Fruit fly (Drosophila melanogaster): Measurements from ENCODE around the gene CG33322.

CG33322 gene

dm6 chr2L:20780768-20781167, 35.3 kb downstream of the CG33322 start (continued):
- no peak for TF ChIP-seq hkb (optimal IDR thresholded peaks at IDR 0.05)
- TF ChIP-seq hkb (GFP tag; IDR thresholded peaks at IDR 0.05) = peak; percentile 67
- peak; percentile 88 for TF ChIP-seq CG6813 (GFP tag; optimal IDR thresholded peaks at IDR 0.05)
- no peak for TF ChIP-seq gsb (GFP tag; IDR thresholded peaks at IDR 0.05)
- peak; percentile 77 for TF ChIP-seq fd64A (GFP tag; optimal IDR thresholded peaks at IDR 0.05)
- peak; percentile 78 for TF ChIP-seq CG17359 (tag; optimal IDR thresholded peaks at IDR 0.05)
- peak; percentile 14 to 49 for TF ChIP-seq chif (GFP tag; optimal IDR thresholded peaks at IDR 0.05)
- TF ChIP-seq CG33213 (GFP tag; optimal IDR thresholded peaks at IDR 0.05) = peak; percentile 61
- no peak for TF ChIP-seq CG3995 (GFP tag; optimal IDR thresholded peaks at IDR 0.05)
- TF ChIP-seq tgo (GFP tag; IDR thresholded peaks at IDR 0.05) = no peak
- TF ChIP-seq inv (GFP tag; IDR thresholded peaks at IDR 0.05; ENCODE audit: partially characterized antibody) = no peak
- peak; percentile 85 for TF ChIP-seq Kr (GFP tag; optimal IDR thresholded peaks at IDR 0.05)
- peak; percentile 27 for TF ChIP-seq CG13624 (GFP tag; optimal IDR thresholded peaks at IDR 0.05)
- TF ChIP-seq C15 (GFP tag; IDR thresholded peaks at IDR 0.05) = no peak
- TF ChIP-seq Mrtf (GFP tag; IDR thresholded peaks at IDR 0.05) = no peak
- TF ChIP-seq CG2889 (GFP tag; IDR thresholded peaks at IDR 0.05) = no peak
- no peak for TF ChIP-seq kay (GFP tag; optimal IDR thresholded peaks at IDR 0.05)
- peak; percentile 28 for TF ChIP-seq sug (tag; optimal IDR thresholded peaks at IDR 0.05)
- TF ChIP-seq sima (GFP tag; optimal IDR thresholded peaks at IDR 0.05) = no peak
- TF ChIP-seq CG8359 (GFP tag; optimal IDR thresholded peaks at IDR 0.05; ENCODE audit: borderline replicate concordance) = peak; percentile 59
- no peak for TF ChIP-seq toy (GFP tag; IDR thresholded peaks at IDR 0.05)
- TF ChIP-seq sqz (GFP tag; optimal IDR thresholded peaks at IDR 0.05) = peak; percentile 49
- TF ChIP-seq Camta (GFP tag; optimal IDR thresholded peaks at IDR 0.05) = peak; percentile 30
- TF ChIP-seq CG14860 (GFP tag; IDR thresholded peaks at IDR 0.05; ENCODE audit: partially characterized antibody) = no peak
- no peak for TF ChIP-seq CG1832 (GFP tag; optimal IDR thresholded peaks at IDR 0.05)
- peak; percentile 47 for TF ChIP-seq pfk (GFP tag; optimal IDR thresholded peaks at IDR 0.05)
- TF ChIP-seq Antp (GFP tag; optimal IDR thresholded peaks at IDR 0.05) = peak; percentile 48
- 0 out of 3 replicates have a peak, but pooled peaks have one; percentile 38 for TF ChIP-seq CG17361 (GFP tag; IDR thresholded peaks at IDR 0.05)
- TF ChIP-seq CTCF (GFP tag; optimal IDR thresholded peaks at IDR 0.05) = no peak
- peak; percentile 2 for TF ChIP-seq pum (GFP tag; optimal IDR thresholded peaks at IDR 0.05)
- peak; percentile 4 for TF ChIP-seq pho (GFP tag; optimal IDR thresholded peaks at IDR 0.05)
- 0 out of 2 replicates have a peak, but pooled peaks have one; percentile 48 for TF ChIP-seq dati (GFP tag; IDR thresholded peaks at IDR 0.05)
- TF ChIP-seq slbo (GFP tag; IDR thresholded peaks at IDR 0.05) = no peak
- TF ChIP-seq CG4404 (GFP tag; IDR thresholded peaks at IDR 0.05) = no peak
- peak; percentile 80 for TF ChIP-seq org-1 (GFP tag; optimal IDR thresholded peaks at IDR 0.05)
- TF ChIP-seq Hr3 (GFP tag; optimal IDR thresholded peaks at IDR 0.05) = no peak
- peak; percentile 71 for TF ChIP-seq HHEX (GFP tag; optimal IDR thresholded peaks at IDR 0.05)
- TF ChIP-seq her (GFP tag; optimal IDR thresholded peaks at IDR 0.05) = peak; percentile 50
- peak; percentile 5 for TF ChIP-seq CG7271 (tag; optimal IDR thresholded peaks at IDR 0.05)
- peak in 1 of 2 experiments; percentile 2 for TF ChIP-seq Eip74EF (GFP tag; optimal IDR thresholded peaks at IDR 0.05)
- peak; percentile 80 for TF ChIP-seq Xrp1 (GFP tag; IDR thresholded peaks at IDR 0.05)
- TF ChIP-seq zen2 (GFP tag; IDR thresholded peaks at IDR 0.05; ENCODE audit: partially characterized antibody) = no peak
- peak; percentile 40 for TF ChIP-seq oc (tag; optimal IDR thresholded peaks at IDR 0.05)
- peak; percentile 59 for TF ChIP-seq CG18262 (tag; optimal IDR thresholded peaks at IDR 0.05)
- peak; percentile 71 for TF ChIP-seq CG15514 (GFP tag; optimal IDR thresholded peaks at IDR 0.05)
- no peak for TF ChIP-seq pan (optimal IDR thresholded peaks at IDR 0.05)
- peak in 1 of 2 experiments; percentile 43 for TF ChIP-seq pan (GFP tag; optimal IDR thresholded peaks at IDR 0.05 in 1 of 2, IDR thresholded peaks at IDR 0.05 in 1 of 2)
- TF ChIP-seq al (GFP tag; IDR thresholded peaks at IDR 0.05) = no peak
- no peak for TF ChIP-seq Hr39 (optimal IDR thresholded peaks at IDR 0.05)
- no peak for TF ChIP-seq Deaf1 (tag; optimal IDR thresholded peaks at IDR 0.05)
- TF ChIP-seq Meics (GFP tag; optimal IDR thresholded peaks at IDR 0.05) = peak; percentile 73
- peak; percentile 51 for TF ChIP-seq Nf-YB (GFP tag; optimal IDR thresholded peaks at IDR 0.05)
- TF ChIP-seq bab2 (GFP tag; optimal IDR thresholded peaks at IDR 0.05) = peak; percentile 59

All from whole organism, embryonic.